Worm (Caenorhabditis elegans) whole organism, late embryonic: Measurements from ENCODE around the gene Y54F10BM.3.
"Not testable (repeated sequence)": the region's sequence is repeated elsewhere in the genome, so short reads cannot be mapped to it uniquely, and the experiment has no call there.

Experiments
- dve-1 ChIP-seq: sonication (generic microtip); optimal IDR thresholded peaks from 2 replicates; lab custom pipeline; 2017; ENCODE audit warnings: antibody characterized with exemption, mild to moderate bottlenecking, missing genetic modification characterization, missing compliant biosample characterization
- madf-2 ChIP-seq: sonication (generic microtip); optimal IDR thresholded peaks from 2 replicates; lab custom pipeline; 2017; ENCODE audit warnings: missing genetic modification characterization, missing compliant biosample characterization
- tbx-2 ChIP-seq: sonication (generic microtip); optimal IDR thresholded peaks from 2 replicates; lab custom pipeline; 2016; ENCODE audit warnings: missing genetic modification characterization, missing compliant biosample characterization

DNA sequence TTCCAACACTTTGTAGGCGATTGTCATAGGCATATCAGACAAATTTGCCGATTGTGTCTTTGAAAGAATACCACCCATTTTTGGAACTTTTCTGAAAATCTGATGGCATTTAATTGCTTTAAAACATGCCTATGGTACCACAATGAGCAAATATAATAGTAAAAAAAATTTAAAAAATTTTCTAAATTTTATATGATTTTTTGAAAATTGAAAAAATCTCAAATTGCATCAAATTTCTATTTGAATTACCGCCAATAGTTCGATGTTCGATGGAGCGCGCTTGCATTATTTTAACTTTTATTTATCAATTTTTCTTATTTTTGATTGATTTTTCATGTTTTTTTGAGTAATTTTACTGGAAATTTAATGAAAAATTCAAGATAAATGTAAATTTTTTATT lies 20.5 kb upstream of the Y54F10BM.3 start, which contains the start of gene fbxa-42:
- not testable (repeated sequence) for TF ChIP-seq tbx-2, dve-1, madf-2 (tag; lab: Kevin White, UChicago)
